Worm (Caenorhabditis elegans): ENCODE results near the gene emc-5.

The emc-5 gene

ce11 chrII:11484600-11484999 lies 12.0 kb upstream of the emc-5 start (continued):
- TF ChIP-seq nhr-27 (tag; optimal IDR thresholded peaks at IDR 0.05): peak; percentile 97
- peak; percentile 85 for TF ChIP-seq hmg-1.2 (GFP tag; IDR thresholded peaks at IDR 0.05)
- peak; percentile 88 for TF ChIP-seq Y56A3A.18 (GFP tag; IDR thresholded peaks at IDR 0.05)
- 0 out of 2 replicates have a peak, but pooled peaks have one; percentile 31 for TF ChIP-seq Y95B8A.8 (GFP tag; IDR thresholded peaks at IDR 0.05)
- TF ChIP-seq hmg-20 (GFP tag; IDR thresholded peaks at IDR 0.05): peak; percentile 88
- peak; percentile 61; the same call in 1 of the 2 replicates for TF ChIP-seq Y79H2A.3 (GFP tag; conservative IDR thresholded peaks at IDR 0.05)
- peak; percentile 87 for TF ChIP-seq repo-1 (tag; optimal IDR thresholded peaks at IDR 0.05)
- TF ChIP-seq let-526 (GFP tag; IDR thresholded peaks at IDR 0.05): 0 out of 2 replicates have a peak, but pooled peaks have one; percentile 79
- TF ChIP-seq dox-1 (GFP tag; IDR thresholded peaks at IDR 0.05): peak; percentile 94
- no peak for TF ChIP-seq bed-2 (GFP tag; IDR thresholded peaks at IDR 0.05)
- peak; percentile 72 for TF ChIP-seq K11D2.4 (GFP tag; IDR thresholded peaks at IDR 0.05)
- peak; percentile 17 for TF ChIP-seq dpl-1 (GFP tag; optimal IDR thresholded peaks at IDR 0.05)
- TF ChIP-seq akir-1 (GFP tag; optimal IDR thresholded peaks at IDR 0.05): peak; percentile 66
- TF ChIP-seq atf-7 (tag; optimal IDR thresholded peaks at IDR 0.05): peak; percentile 86
- peak; percentile 97 for TF ChIP-seq cebp-2 (GFP tag; IDR thresholded peaks at IDR 0.05)
- peak; percentile 41 for TF ChIP-seq ztf-3 (GFP tag; optimal IDR thresholded peaks at IDR 0.05)
- TF ChIP-seq F57C9.4 (tag; optimal IDR thresholded peaks at IDR 0.05): peak; percentile 72
- TF ChIP-seq sea-2 (GFP tag; IDR thresholded peaks at IDR 0.05): peak; percentile 86
- TF ChIP-seq B0019.2 (GFP tag; conservative IDR thresholded peaks at IDR 0.05): peak; percentile 72
- TF ChIP-seq B0035.1 (tag; optimal IDR thresholded peaks at IDR 0.05): peak; percentile 76
- peak; percentile 85 for TF ChIP-seq egl-18 (GFP tag; IDR thresholded peaks at IDR 0.05)
- peak; percentile 77 for TF ChIP-seq hrde-1 (tag; optimal IDR thresholded peaks at IDR 0.05; ENCODE audit: borderline replicate concordance)
- TF ChIP-seq F22D6.2 (tag; optimal IDR thresholded peaks at IDR 0.05): peak; percentile 63
- TF ChIP-seq egl-44 (GFP tag; IDR thresholded peaks at IDR 0.05): peak; percentile 97
- TF ChIP-seq B0261.1 (tag; optimal IDR thresholded peaks at IDR 0.05): peak; percentile 98
- TF ChIP-seq lin-26 (GFP tag; IDR thresholded peaks at IDR 0.05): peak; percentile 99
- TF ChIP-seq pha-4 (tag; optimal IDR thresholded peaks at IDR 0.05): no peak
- TF ChIP-seq nfya-2 (GFP tag; IDR thresholded peaks at IDR 0.05): 0 out of 2 replicates have a peak, but pooled peaks have one; percentile 46
- peak; percentile 90 for TF ChIP-seq D2030.7 (GFP tag; IDR thresholded peaks at IDR 0.05)
- peak; percentile 93 for TF ChIP-seq T07F8.4 (tag; optimal IDR thresholded peaks at IDR 0.05)
- 0 out of 2 replicates have a peak, but pooled peaks have one; percentile 44 for TF ChIP-seq madf-3 (GFP tag; IDR thresholded peaks at IDR 0.05)
- peak; percentile 79 for TF ChIP-seq attf-6 (GFP tag; IDR thresholded peaks at IDR 0.05)
- TF ChIP-seq ekl-4 (GFP tag; IDR thresholded peaks at IDR 0.05): peak; percentile 92
- peak; percentile 87 for TF ChIP-seq ztf-26 (tag; optimal IDR thresholded peaks at IDR 0.05)
- TF ChIP-seq madf-10 (tag; optimal IDR thresholded peaks at IDR 0.05): peak; percentile 87
- no peak for TF ChIP-seq sdz-38 (tag; optimal IDR thresholded peaks at IDR 0.05)
- TF ChIP-seq attf-5 (GFP tag; optimal IDR thresholded peaks at IDR 0.05): peak; percentile 91
- TF ChIP-seq Y53F4B.3 (GFP tag; IDR thresholded peaks at IDR 0.05): peak; percentile 83
- TF ChIP-seq C17E4.6 (GFP tag; IDR thresholded peaks at IDR 0.05): peak; percentile 69
- TF ChIP-seq snpc-1.1 (tag; optimal IDR thresholded peaks at IDR 0.05; ENCODE audit: insufficient read depth): peak; percentile 82
- TF ChIP-seq B0336.3 (GFP tag; IDR thresholded peaks at IDR 0.05): peak; percentile 87
- TF ChIP-seq him-1 (tag; optimal IDR thresholded peaks at IDR 0.05): peak; percentile 98
- TF ChIP-seq ceh-91 (GFP tag; IDR thresholded peaks at IDR 0.05): peak; percentile 58; the same call in 1 of the 2 replicates
- TF ChIP-seq nhr-80 (tag; optimal IDR thresholded peaks at IDR 0.05): peak; percentile 57
- TF ChIP-seq ztf-6 (GFP tag; IDR thresholded peaks at IDR 0.05): peak; percentile 90
- peak; percentile 71; the same call in 1 of the 2 replicates for TF ChIP-seq ceh-40 (GFP tag; IDR thresholded peaks at IDR 0.05)

Data from whole organism, young adult.